Fruit fly (Drosophila melanogaster): ENCODE measurements around the gene wkd.
A peak's percentile ranks its signal among the peaks of the same experiment; 100 is the strongest.

wkd gene

dm6 chr3R:11615415-11616104 is 34.2 kb downstream of the wkd start (continued):
- TF ChIP-seq CG8388 (GFP tag; optimal IDR thresholded peaks at IDR 0.05), result no peak
- TF ChIP-seq Hr39 (optimal IDR thresholded peaks at IDR 0.05), result no peak
- no peak for TF ChIP-seq trem (tag; optimal IDR thresholded peaks at IDR 0.05)
- no peak for TF ChIP-seq row (GFP tag; IDR thresholded peaks at IDR 0.05)
- no peak for TF ChIP-seq CG10147 (GFP tag; optimal IDR thresholded peaks at IDR 0.05)
- TF ChIP-seq CG33213 (GFP tag; optimal IDR thresholded peaks at IDR 0.05), result no peak
- no peak for TF ChIP-seq ewg (GFP tag; optimal IDR thresholded peaks at IDR 0.05)
- TF ChIP-seq CG15514 (GFP tag; optimal IDR thresholded peaks at IDR 0.05), result no peak
- TF ChIP-seq croc (GFP tag; conservative IDR thresholded peaks at IDR 0.05), result no peak
- TF ChIP-seq CG12219 (GFP tag; optimal IDR thresholded peaks at IDR 0.05), result no peak
- no peak for TF ChIP-seq Abd-B (GFP tag; optimal IDR thresholded peaks at IDR 0.05)
- no peak for TF ChIP-seq CG11085 (GFP tag; IDR thresholded peaks at IDR 0.05)
- no peak for TF ChIP-seq CG11456 (GFP tag; IDR thresholded peaks at IDR 0.05)
- TF ChIP-seq CG12391 (tag; optimal IDR thresholded peaks at IDR 0.05), result no peak
- no peak for TF ChIP-seq ab (GFP tag; optimal IDR thresholded peaks at IDR 0.05)
- TF ChIP-seq Blimp-1 (GFP tag; optimal IDR thresholded peaks at IDR 0.05), result no peak
- peak; percentile 14 for TF ChIP-seq Kr (GFP tag; optimal IDR thresholded peaks at IDR 0.05)
- TF ChIP-seq Optix (GFP tag; IDR thresholded peaks at IDR 0.05), result no peak
- TF ChIP-seq zf30C (GFP tag; optimal IDR thresholded peaks at IDR 0.05), result no peak
- no peak for TF ChIP-seq ato (GFP tag; IDR thresholded peaks at IDR 0.05; ENCODE audit: partially characterized antibody)
- no peak for TF ChIP-seq twi (tag; optimal IDR thresholded peaks at IDR 0.05)
- TF ChIP-seq CG11560 (tag; IDR thresholded peaks at IDR 0.05), result no peak
- TF ChIP-seq hb (GFP tag; IDR thresholded peaks at IDR 0.05; ENCODE audit: partially characterized antibody), result no peak

- TF ChIP-seq ems (GFP tag; optimal IDR thresholded peaks at IDR 0.05) (no peak), CG11504 (tag; optimal IDR thresholded peaks at IDR 0.05) (peak; percentile 11), bsh (GFP tag; optimal IDR thresholded peaks at IDR 0.05) (peak in 1 of 2 experiments; percentile 17), Dref (GFP tag; IDR thresholded peaks at IDR 0.05) (no peak), Drgx (GFP tag; IDR thresholded peaks at IDR 0.05) (0 out of 2 replicates have a peak, but pooled peaks have one; percentile 9), CoRest (tag; optimal IDR thresholded peaks at IDR 0.05) (no peak)
Measured at dm6 chr3R:11616219-11616618, 34.8 kb downstream of the wkd start.

- no peak for TF ChIP-seq unc-4 (GFP tag; IDR thresholded peaks at IDR 0.05; ENCODE audit: partially characterized antibody)
- TF ChIP-seq zfh1 (GFP tag; IDR thresholded peaks at IDR 0.05), result peak; percentile 60; the same call in 1 of the 3 replicates
- TF ChIP-seq CG10462 (GFP tag; optimal IDR thresholded peaks at IDR 0.05), result no peak
- TF ChIP-seq CG14441 (GFP tag; IDR thresholded peaks at IDR 0.05), result no peak
- TF ChIP-seq CG13894 (tag; optimal IDR thresholded peaks at IDR 0.05), result no peak
- no peak for TF ChIP-seq Aef1 (GFP tag; IDR thresholded peaks at IDR 0.05)
- TF ChIP-seq schlank (tag; optimal IDR thresholded peaks at IDR 0.05), result no peak
- peak; percentile 26 for TF ChIP-seq CG10431 (GFP tag; optimal IDR thresholded peaks at IDR 0.05)
- TF ChIP-seq CG12299 (tag; optimal IDR thresholded peaks at IDR 0.05), result no peak
- TF ChIP-seq CG11504 (tag; optimal IDR thresholded peaks at IDR 0.05), result peak; percentile 53
- no peak for TF ChIP-seq sob (GFP tag; IDR thresholded peaks at IDR 0.05)
- TF ChIP-seq Sin3A (optimal IDR thresholded peaks at IDR 0.05), result no peak
- TF ChIP-seq Doc2 (GFP tag; IDR thresholded peaks at IDR 0.05), result no peak
- TF ChIP-seq CG6254 (GFP tag; optimal IDR thresholded peaks at IDR 0.05), result peak; percentile 60
- peak; percentile 70 for TF ChIP-seq gsb-n (tag; optimal IDR thresholded peaks at IDR 0.05)
- TF ChIP-seq Ptx1 (GFP tag; IDR thresholded peaks at IDR 0.05), result 0 out of 2 replicates have a peak, but pooled peaks have one; percentile 21
- no peak for TF ChIP-seq Mad (GFP tag; optimal IDR thresholded peaks at IDR 0.05)
- TF ChIP-seq CG5245 (GFP tag; optimal IDR thresholded peaks at IDR 0.05), result peak; percentile 16
- no peak for TF ChIP-seq CG17612 (GFP tag; IDR thresholded peaks at IDR 0.05)
- no peak for TF ChIP-seq dysf (GFP tag; IDR thresholded peaks at IDR 0.05)
- no peak for TF ChIP-seq MESR4 (GFP tag; optimal IDR thresholded peaks at IDR 0.05)
- no peak for TF ChIP-seq CG9215 (GFP tag; IDR thresholded peaks at IDR 0.05)
Measured at dm6 chr3R:11617363-11617762, 36.0 kb downstream of the wkd start.

Measured in whole organism, embryonic.